Worm (Caenorhabditis elegans) whole organism, L4 larva: ENCODE measurements around the gene srb-1.

Source experiments
- Y105C5A.15 ChIP-seq: fragments of 200-800 bp; sonication (Bioruptor generic); IDR thresholded peaks from 2 replicates; pipeline ENCODE4 v1.3.6; 2022; ENCODE audit warnings: missing genetic modification characterization, missing compliant biosample characterization
- ces-1 ChIP-seq: fragments of 150-350 bp; sonication (generic microtip); optimal IDR thresholded peaks from 4 replicates; lab custom pipeline; 2014; ENCODE audit warnings: missing biosample characterization, missing genetic modification reagents, missing genetic modification characterization
- mep-1 ChIP-seq: fragments of 150-350 bp; sonication (generic microtip); optimal IDR thresholded peaks from 3 replicates; lab custom pipeline; 2014; ENCODE audit warnings: missing biosample characterization, missing genetic modification characterization
- nhr-42 ChIP-seq: fragments of 200-800 bp; sonication (Bioruptor generic); IDR thresholded peaks from 2 replicates; pipeline ENCODE4 v1.3.6; 2022; ENCODE audit warnings: missing genetic modification characterization, missing compliant biosample characterization
- rbr-2 ChIP-seq: sonication (generic microtip); optimal IDR thresholded peaks from 2 replicates; lab custom pipeline; 2016; ENCODE audit warnings: missing genotype, missing genetic modification characterization, missing compliant biosample characterization

ce11 chrII:5148349-5148748 lies 22.5 kb downstream of the srb-1 start, which contains the start of gene F58A6.5:
- TF ChIP-seq Y105C5A.15 (GFP tag; lab: Robert Waterston, UW) (no peak), rbr-2 (tag; lab: Kevin White, UChicago) (no peak), mep-1 (tag; lab: Kevin White, UChicago) (no peak), nhr-42 (GFP tag; lab: Robert Waterston, UW) (no peak), ces-1 (no peak)
